Worm (Caenorhabditis elegans) whole organism, L3 larva: ENCODE measurements around the gene flp-18.

ENCODE experiments used
- R02D3.7 ChIP-seq: fragments of 150-350 bp; optimal IDR thresholded peaks from 2 replicates; lab custom pipeline; 2014; ENCODE audit warnings: missing biosample characterization, missing genetic modification characterization
- ZK546.5 ChIP-seq: sonication (generic microtip); optimal IDR thresholded peaks from 2 replicates; lab custom pipeline; 2017; ENCODE audit warnings: missing biosample characterization, missing genetic modification characterization
- ceh-82 ChIP-seq: fragments of 150-350 bp; optimal IDR thresholded peaks from 2 replicates; lab custom pipeline; 2014; ENCODE audit warnings: missing biosample characterization, missing genetic modification characterization
- ceh-9 ChIP-seq: sonication (generic microtip); optimal IDR thresholded peaks from 2 replicates; lab custom pipeline; 2018; ENCODE audit warnings: missing biosample characterization, missing genetic modification characterization
- daf-12 ChIP-seq: fragments of 150-350 bp; optimal IDR thresholded peaks from 2 replicates; lab custom pipeline; 2014; ENCODE audit warnings: missing biosample characterization, missing genetic modification reagents, missing genetic modification characterization
- egl-5 ChIP-seq: fragments of 150-350 bp; optimal IDR thresholded peaks from 2 replicates; lab custom pipeline; 2017; ENCODE audit warnings: missing biosample characterization, missing genetic modification reagents, missing genetic modification characterization, inconsistent platforms
- elt-1 ChIP-seq: fragments of 150-350 bp; optimal IDR thresholded peaks from 2 replicates; lab custom pipeline; 2014; ENCODE audit warnings: missing biosample characterization, missing genetic modification characterization
- elt-2 ChIP-seq: sonication (generic microtip); optimal IDR thresholded peaks from 2 replicates; lab custom pipeline; 2016; ENCODE audit warnings: missing genetic modification reagents, mild to moderate bottlenecking, missing genetic modification characterization, missing compliant biosample characterization
- eor-1 ChIP-seq, 2 experiments: fragments of 150-350 bp; optimal IDR thresholded peaks; 2 replicates each; lab custom pipeline; 2014 to 2018; ENCODE audit warnings: missing biosample characterization in 2 of 2, missing genetic modification characterization in 2 of 2
- fkh-10 ChIP-seq: sonication (generic microtip); optimal IDR thresholded peaks from 2 replicates; lab custom pipeline; 2017; ENCODE audit warnings: missing biosample characterization, missing genetic modification reagents, missing genetic modification characterization
- fkh-2 ChIP-seq: fragments of 150-350 bp; optimal IDR thresholded peaks from 2 replicates; lab custom pipeline; 2014; ENCODE audit warnings: missing biosample characterization, missing genetic modification reagents, missing genetic modification characterization
- fos-1 ChIP-seq: fragments of 150-350 bp; optimal IDR thresholded peaks from 2 replicates; lab custom pipeline; 2014; ENCODE audit warnings: missing biosample characterization, missing genetic modification characterization
- jun-1 ChIP-seq: fragments of 150-350 bp; optimal IDR thresholded peaks from 2 replicates; lab custom pipeline; 2014; ENCODE audit warnings: missing biosample characterization, missing genetic modification reagents, missing genetic modification characterization
- lin-15B ChIP-seq: fragments of 150-350 bp; optimal IDR thresholded peaks from 2 replicates; lab custom pipeline; 2014; ENCODE audit warnings: missing biosample characterization, missing genetic modification characterization
- lin-39 ChIP-seq: fragments of 150-350 bp; optimal IDR thresholded peaks from 2 replicates; lab custom pipeline; 2018; ENCODE audit warnings: missing biosample characterization, missing genetic modification reagents, missing genetic modification characterization
- lsy-12 ChIP-seq: sonication (generic microtip); optimal IDR thresholded peaks from 2 replicates; lab custom pipeline; 2016; ENCODE audit warnings: mild to moderate bottlenecking, missing genetic modification characterization, missing compliant biosample characterization
- mml-1 ChIP-seq: fragments of 150-350 bp; sonication (generic microtip); optimal IDR thresholded peaks from 3 replicates; lab custom pipeline; 2014; ENCODE audit warnings: missing biosample characterization, missing genetic modification characterization
- nfya-1 ChIP-seq: sonication (generic microtip); optimal IDR thresholded peaks from 2 replicates; lab custom pipeline; 2017; ENCODE audit warnings: missing genetic modification characterization, mild to moderate bottlenecking, missing compliant biosample characterization, antibody characterized with exemption, moderate library complexity; ENCODE audit not compliant: insufficient read depth
- nhr-12 ChIP-seq: fragments of 150-350 bp; optimal IDR thresholded peaks from 2 replicates; lab custom pipeline; 2014; ENCODE audit warnings: missing biosample characterization, missing genetic modification characterization
- nhr-23 ChIP-seq: fragments of 150-350 bp; optimal IDR thresholded peaks from 2 replicates; lab custom pipeline; 2014; ENCODE audit warnings: missing biosample characterization, missing genetic modification reagents, missing genetic modification characterization
- nhr-237 ChIP-seq: fragments of 150-350 bp; optimal IDR thresholded peaks from 2 replicates; lab custom pipeline; 2014; ENCODE audit warnings: missing biosample characterization, missing genetic modification characterization
- nhr-25 ChIP-seq: sonication (generic microtip); optimal IDR thresholded peaks from 2 replicates; lab custom pipeline; 2017; ENCODE audit warnings: missing biosample characterization, missing genetic modification characterization
- nhr-28 ChIP-seq: fragments of 150-350 bp; optimal IDR thresholded peaks from 2 replicates; lab custom pipeline; 2014; ENCODE audit warnings: missing biosample characterization, missing genetic modification characterization
- nhr-67 ChIP-seq: fragments of 150-350 bp; optimal IDR thresholded peaks from 2 replicates; lab custom pipeline; 2014; ENCODE audit warnings: missing biosample characterization, missing genetic modification characterization
- nhr-76 ChIP-seq: fragments of 150-350 bp; sonication (generic microtip); optimal IDR thresholded peaks from 5 replicates; lab custom pipeline; 2014; ENCODE audit warnings: missing biosample characterization, missing genetic modification characterization
- nhr-77 ChIP-seq: fragments of 150-350 bp; optimal IDR thresholded peaks from 2 replicates; lab custom pipeline; 2014; ENCODE audit warnings: missing biosample characterization, missing genetic modification characterization
- pha-4 ChIP-seq: fragments of 150-350 bp; optimal IDR thresholded peaks from 2 replicates; lab custom pipeline; 2014; ENCODE audit warnings: missing biosample characterization, missing genetic modification reagents, missing genetic modification characterization
- pqm-1 ChIP-seq: fragments of 150-350 bp; optimal IDR thresholded peaks from 2 replicates; lab custom pipeline; 2017; ENCODE audit warnings: missing biosample characterization, missing genetic modification characterization, inconsistent platforms
- skn-1 ChIP-seq: fragments of 150-350 bp; optimal IDR thresholded peaks from 2 replicates; lab custom pipeline; 2014; ENCODE audit warnings: missing biosample characterization, missing genetic modification characterization
- snpc-4 ChIP-seq: fragments of 150-350 bp; optimal IDR thresholded peaks from 2 replicates; lab custom pipeline; 2014; ENCODE audit warnings: missing biosample characterization, missing genetic modification characterization
- tbx-2 ChIP-seq: sonication (generic microtip); optimal IDR thresholded peaks from 2 replicates; lab custom pipeline; 2016; ENCODE audit warnings: mild to moderate bottlenecking, missing genetic modification characterization, missing compliant biosample characterization
- unc-39 ChIP-seq: sonication (generic microtip); optimal IDR thresholded peaks from 4 replicates; lab custom pipeline; 2017; ENCODE audit warnings: missing biosample characterization, missing genetic modification characterization
- unc-62 ChIP-seq: fragments of 150-350 bp; sonication (generic microtip); optimal IDR thresholded peaks from 4 replicates; lab custom pipeline; 2014; ENCODE audit warnings: missing biosample characterization, missing genetic modification reagents, missing genetic modification characterization
- zag-1 ChIP-seq: fragments of 150-350 bp; optimal IDR thresholded peaks from 2 replicates; lab custom pipeline; 2014; ENCODE audit warnings: missing biosample characterization, missing genetic modification characterization
- ztf-4 ChIP-seq: fragments of 150-350 bp; optimal IDR thresholded peaks from 2 replicates; lab custom pipeline; 2014; ENCODE audit warnings: missing biosample characterization, missing genetic modification characterization

flp-18 gene

DNA sequence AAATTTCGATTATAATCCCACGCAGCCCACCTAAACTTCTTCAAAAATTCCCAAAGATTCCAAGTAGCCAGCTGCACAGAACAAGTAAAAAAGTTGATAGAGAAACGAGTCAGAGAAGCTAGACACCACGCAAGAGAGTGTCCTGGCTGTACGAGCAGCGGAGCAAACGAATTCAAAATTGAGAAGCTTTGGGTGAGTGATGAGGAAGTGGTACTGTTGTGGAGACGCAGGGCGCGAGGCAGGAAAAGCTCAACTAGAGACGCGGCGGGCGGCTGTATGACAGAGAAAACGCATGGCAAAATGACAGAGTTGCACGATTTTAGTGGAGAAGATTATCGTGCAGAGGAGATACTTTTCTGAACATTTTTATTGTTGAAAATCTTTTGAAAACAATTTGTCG lies 30.9 kb upstream of the flp-18 start (continued):
- TF ChIP-seq nhr-237 (tag; lab: Kevin White, UChicago) = no peak
- no peak for TF ChIP-seq nhr-25
- TF ChIP-seq pha-4 = peak; percentile 16
- peak; percentile 37 for TF ChIP-seq elt-2 (tag; lab: Kevin White, UChicago)
- TF ChIP-seq ztf-4 (tag; lab: Kevin White, UChicago) = no peak
- no peak for TF ChIP-seq ZK546.5 (tag; lab: Kevin White, UChicago)
- peak; percentile 75 for TF ChIP-seq nfya-1 (tag; lab: Kevin White, UChicago)
- no peak for TF ChIP-seq unc-39 (tag; lab: Kevin White, UChicago)
- TF ChIP-seq egl-5 = peak; percentile 55
- TF ChIP-seq fkh-10 (GFP tag; lab: Kevin White, UChicago) = no peak
- TF ChIP-seq unc-62 (GFP tag; lab: Kevin White, UChicago) = peak; percentile 24

DNA sequence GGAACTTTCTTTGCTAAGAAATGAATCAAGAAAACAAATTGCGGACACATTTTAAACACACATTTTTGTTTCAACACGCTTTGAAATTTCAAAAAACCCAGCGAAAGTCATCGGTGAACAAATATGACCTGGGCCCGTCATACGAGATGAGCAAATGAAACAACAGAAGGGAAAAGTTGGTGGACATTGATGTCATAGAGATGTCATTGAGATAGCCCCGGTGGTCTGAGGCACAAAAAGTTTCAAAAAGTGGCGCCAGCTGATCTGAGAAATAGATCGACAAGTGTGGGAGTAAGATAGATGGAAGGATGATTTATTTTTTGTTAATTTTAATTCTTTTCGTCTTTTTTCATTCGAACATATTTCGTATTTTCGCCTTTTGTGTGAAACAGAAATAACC lies 30.3 kb upstream of the flp-18 start:
- TF ChIP-seq elt-1 (tag; lab: Kevin White, UChicago) (peak; percentile 3), nhr-77 (tag; lab: Kevin White, UChicago) (no peak)

DNA sequence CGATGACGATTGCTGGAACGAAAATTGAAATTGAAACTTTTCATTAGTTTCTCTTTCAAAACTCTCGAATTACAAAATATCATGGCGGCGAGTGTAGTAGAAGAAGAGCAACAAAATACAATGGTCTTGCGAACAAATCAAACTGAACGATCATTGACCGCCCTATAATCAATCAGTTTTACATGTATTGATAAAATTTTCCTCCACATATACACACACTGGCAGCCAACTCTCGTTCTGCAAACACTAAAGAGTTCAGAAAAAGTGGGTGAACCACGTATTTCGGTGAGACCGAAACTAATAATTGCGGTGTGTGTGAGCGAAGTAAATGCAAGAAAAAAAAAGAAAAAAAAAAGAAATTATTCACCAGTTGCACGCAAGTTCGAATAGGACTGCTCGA lies 28.9 kb upstream of the flp-18 start:
- TF ChIP-seq egl-5 = no peak
- TF ChIP-seq nhr-67 = no peak
- peak; percentile 36 for TF ChIP-seq elt-2 (tag; lab: Kevin White, UChicago)
- TF ChIP-seq pqm-1 (tag; lab: Kevin White, UChicago) = peak; percentile 34

DNA sequence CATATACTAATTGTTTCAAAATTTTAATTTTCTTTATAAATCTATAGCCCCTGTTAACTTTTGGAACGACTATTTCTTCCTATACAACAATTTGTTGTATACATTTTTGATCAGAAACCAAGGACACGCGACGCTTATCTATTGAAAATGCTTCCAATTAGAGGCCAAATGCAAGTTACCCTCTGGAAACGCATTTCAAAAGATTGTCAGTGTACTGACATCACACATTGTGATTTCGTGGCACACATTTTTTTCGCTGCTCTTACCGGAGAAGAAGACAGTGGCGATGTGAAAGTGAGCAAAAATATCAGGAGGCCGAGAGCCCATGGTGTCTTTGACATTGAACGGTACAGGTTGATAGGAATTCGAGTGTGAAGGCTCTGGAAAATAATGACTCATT lies 27.1 kb upstream of the flp-18 start, which contains the start of gene cnnm-3:
TSS of gene cnnm-3 (minus strand) at position 382 of the 400 bp plus-strand sequence.
- no peak for TF ChIP-seq elt-1 (tag; lab: Kevin White, UChicago)
- TF ChIP-seq nhr-28 (tag; lab: Kevin White, UChicago) = no peak
- no peak for TF ChIP-seq nhr-237 (tag; lab: Kevin White, UChicago)
- TF ChIP-seq nfya-1 (tag; lab: Kevin White, UChicago) = no peak
- no peak for TF ChIP-seq nhr-23 (tag; lab: Kevin White, UChicago)
- TF ChIP-seq fkh-2 (tag; lab: Kevin White, UChicago) = no peak
- no peak for TF ChIP-seq egl-5
- no peak for TF ChIP-seq lin-15B (tag; lab: Kevin White, UChicago)
- no peak for TF ChIP-seq nhr-12
- TF ChIP-seq daf-12 (tag; lab: Kevin White, UChicago) = no peak
- no peak for TF ChIP-seq nhr-67
- TF ChIP-seq jun-1 = no peak
- TF ChIP-seq mml-1 = no peak
- TF ChIP-seq tbx-2 = no peak
- TF ChIP-seq R02D3.7 (tag; lab: Kevin White, UChicago) = no peak
- TF ChIP-seq fkh-10 (GFP tag; lab: Kevin White, UChicago) = no peak
- TF ChIP-seq pqm-1 (tag; lab: Kevin White, UChicago) = no peak
- TF ChIP-seq eor-1 (tag; optimal IDR thresholded peaks at IDR 0.05; lab: Kevin White, UChicago) = no peak
- TF ChIP-seq ZK546.5 (tag; lab: Kevin White, UChicago) = no peak

DNA sequence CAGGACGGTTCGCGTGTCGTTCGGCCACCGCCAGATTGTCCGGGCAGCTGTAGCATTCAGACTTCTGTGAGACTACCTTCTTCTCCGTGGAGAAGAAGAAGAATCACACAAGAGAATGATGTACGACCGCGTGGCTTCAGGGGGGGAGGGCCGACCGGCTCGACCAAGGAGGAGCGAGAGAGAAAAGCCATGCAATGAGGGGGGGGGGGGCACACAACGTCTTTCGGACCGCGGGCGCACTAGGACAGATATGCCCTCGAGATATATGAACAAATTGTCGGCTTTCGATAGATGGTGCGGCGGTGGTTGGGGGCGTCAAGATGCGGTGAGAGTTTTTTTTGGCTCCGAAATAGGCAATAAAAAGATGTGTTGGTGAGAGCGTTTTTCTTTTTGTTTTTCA lies 22.3 kb upstream of the flp-18 start:
- no peak for TF ChIP-seq daf-12 (tag; lab: Kevin White, UChicago)
- peak; percentile 64 for TF ChIP-seq lin-39 (tag; lab: Kevin White, UChicago)
- no peak for TF ChIP-seq mml-1
- peak; percentile 6 for TF ChIP-seq nfya-1 (tag; lab: Kevin White, UChicago)

DNA sequence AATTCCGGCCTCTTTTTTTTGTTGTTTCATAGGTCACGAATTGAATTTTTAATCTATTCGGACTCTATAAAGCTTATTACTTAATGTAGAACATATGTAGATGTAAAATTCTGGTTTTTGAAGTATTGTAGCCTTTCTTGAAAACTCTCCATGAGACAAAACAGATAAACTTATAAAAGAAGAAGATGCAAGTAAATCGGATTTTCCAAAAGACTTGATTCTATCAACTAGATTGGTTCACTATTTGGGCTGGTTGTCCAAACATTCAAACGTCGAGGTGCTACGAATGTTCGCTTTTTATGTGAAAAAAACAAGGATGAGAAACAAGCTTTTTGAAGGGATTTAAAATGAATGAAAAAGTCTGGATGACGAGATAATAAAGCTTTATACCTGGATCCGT lies 21.7 kb upstream of the flp-18 start:
- TF ChIP-seq ceh-82 (tag; lab: Kevin White, UChicago) = no peak
- no peak for TF ChIP-seq nhr-76 (tag; lab: Kevin White, UChicago)
- TF ChIP-seq nhr-77 (tag; lab: Kevin White, UChicago) = no peak
- TF ChIP-seq lin-39 (tag; lab: Kevin White, UChicago) = no peak
- no peak for TF ChIP-seq mml-1
- TF ChIP-seq ceh-9 (tag; lab: Kevin White, UChicago) = no peak
- no peak for TF ChIP-seq nfya-1 (tag; lab: Kevin White, UChicago)
- no peak for TF ChIP-seq lsy-12 (tag; lab: Kevin White, UChicago)
- no peak for TF ChIP-seq lin-15B (tag; lab: Kevin White, UChicago)
- TF ChIP-seq pqm-1 (tag; lab: Kevin White, UChicago) = no peak
- TF ChIP-seq fkh-2 (tag; lab: Kevin White, UChicago) = no peak
- no peak for TF ChIP-seq zag-1 (tag; lab: Kevin White, UChicago)
- TF ChIP-seq jun-1 = no peak
- no peak for TF ChIP-seq snpc-4 (tag; lab: Kevin White, UChicago)
- no peak for TF ChIP-seq fos-1
- no peak for TF ChIP-seq skn-1
